Worm (Caenorhabditis elegans): ENCODE measurements around the gene ant-1.3.
A peak's percentile ranks its signal among the peaks of the same experiment; 100 is the strongest.
"Not testable (repeated sequence)": the region's sequence is repeated elsewhere in the genome, so short reads cannot be mapped to it uniquely, and the experiment has no call there.

ant-1.3 gene

DNA sequence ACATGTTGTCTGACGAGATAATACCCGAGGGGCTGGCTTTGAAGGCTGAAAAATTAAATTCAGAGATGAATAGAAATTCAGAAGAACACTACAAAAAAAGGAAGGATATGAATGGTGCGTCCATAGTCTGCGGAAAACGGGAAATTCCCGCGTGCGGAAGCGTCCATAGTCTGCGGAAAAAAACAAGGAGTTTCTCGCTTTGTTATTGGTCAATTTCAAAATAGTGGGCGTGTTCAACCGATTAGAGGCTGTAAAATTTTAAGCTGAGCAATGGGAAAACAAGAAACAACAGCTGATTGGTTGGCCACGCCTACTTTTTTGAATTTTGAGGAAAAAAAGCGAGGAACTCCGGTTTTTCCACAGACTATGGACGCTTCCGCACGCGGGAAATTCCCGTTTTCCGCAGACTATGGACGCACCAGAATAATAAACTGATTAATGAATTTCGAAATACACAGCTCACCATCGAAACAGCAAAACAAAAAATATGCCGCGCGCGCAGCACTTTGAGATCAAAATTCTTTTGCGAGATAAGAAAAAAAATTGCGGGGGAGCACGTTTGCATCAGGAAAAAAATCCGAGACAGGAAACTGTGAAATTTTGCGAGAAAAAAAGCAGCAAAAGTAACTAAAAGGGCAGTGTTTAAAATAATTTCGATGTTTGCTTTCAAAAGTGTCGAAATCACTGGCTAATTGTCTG lies 31.9 kb upstream of the ant-1.3 start, which contains the start of gene gln-6:
Gene gln-6, minus strand, starts transcription at position 51 of the 699 bp plus-strand sequence.
- peak in 1 of 2 experiments; percentile 8 for TF ChIP-seq efl-1 (optimal IDR thresholded peaks at IDR 0.05)
- not testable (repeated sequence) for TF ChIP-seq efl-1 (GFP tag; optimal IDR thresholded peaks at IDR 0.05 in 1 of 2)

ce11 chrIV:9739001-9739400 lies 29.9 kb upstream of the ant-1.3 start:
- TF ChIP-seq vab-15 (tag; optimal IDR thresholded peaks at IDR 0.05) (no peak), unc-30 (tag; optimal IDR thresholded peaks at IDR 0.05) (no peak), elt-2 (tag; optimal IDR thresholded peaks at IDR 0.05) (no peak), mab-9 (GFP tag; IDR thresholded peaks at IDR 0.05) (no peak), ceh-90 (tag; optimal IDR thresholded peaks at IDR 0.05) (no peak), nhr-11 (tag; optimal IDR thresholded peaks at IDR 0.05) (no peak), lir-3 (tag; optimal IDR thresholded peaks at IDR 0.05; ENCODE audit: poor library complexity) (no peak), C04F5.9 (tag; optimal IDR thresholded peaks at IDR 0.05) (no peak), nhr-71 (tag; optimal IDR thresholded peaks at IDR 0.05) (no peak), snpc-4 (tag; optimal IDR thresholded peaks at IDR 0.05) (no peak), xbp-1 (tag; optimal IDR thresholded peaks at IDR 0.05) (no peak), mdl-1 (tag; optimal IDR thresholded peaks at IDR 0.05) (no peak), nhr-90 (tag; optimal IDR thresholded peaks at IDR 0.05; ENCODE audit: poor library complexity) (no peak)

ce11 chrIV:9738194-9738593 lies 29.1 kb upstream of the ant-1.3 start, which contains the start of gene C28D4.10:
Gene C28D4.10 (plus strand): TSS chrIV:9738494.
- TF ChIP-seq fkh-8 (tag; optimal IDR thresholded peaks at IDR 0.05), result no peak
- TF ChIP-seq efl-1 (optimal IDR thresholded peaks at IDR 0.05), result no peak
- no peak for TF ChIP-seq efl-1 (GFP tag; optimal IDR thresholded peaks at IDR 0.05 in 1 of 2)
- TF ChIP-seq nhr-19 (GFP tag; conservative IDR thresholded peaks at IDR 0.05), result no peak
- no peak for TF ChIP-seq unc-98 (GFP tag; IDR thresholded peaks at IDR 0.05)
- no peak for TF ChIP-seq mep-1 (tag; optimal IDR thresholded peaks at IDR 0.05)

DNA sequence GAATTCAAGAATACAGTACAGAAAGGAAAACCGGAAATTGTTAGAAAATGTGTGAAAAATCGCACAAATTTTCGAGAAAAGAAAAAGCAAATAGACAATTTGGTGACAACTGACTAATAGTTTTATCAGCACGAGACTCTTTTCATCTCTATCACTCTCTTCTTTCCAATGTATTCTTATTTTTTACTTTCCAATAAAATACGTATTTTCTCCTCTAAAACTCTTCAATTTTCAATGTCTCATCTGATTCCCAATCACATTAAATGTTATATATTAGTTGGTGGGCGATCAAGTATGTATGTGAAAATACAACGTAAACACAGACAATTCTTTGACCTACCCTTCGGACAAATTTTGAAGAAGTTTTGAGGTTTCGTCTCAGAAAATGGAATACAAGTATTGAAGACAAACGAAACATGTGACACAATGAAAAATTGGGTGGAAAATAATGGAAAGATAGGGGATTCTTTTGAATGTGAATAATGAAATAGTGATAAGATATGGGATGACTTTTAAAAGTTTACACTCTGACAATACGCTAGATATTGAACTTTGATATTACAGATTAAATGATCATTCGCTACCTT lies 28.2 kb upstream of the ant-1.3 start, which contains the start of gene cka-1:
Gene cka-1, minus strand, starts transcription at position 418 of the 587 bp plus-strand sequence.
- TF ChIP-seq hpl-2 (GFP tag; optimal IDR thresholded peaks at IDR 0.05) (no peak), nhr-77 (tag; optimal IDR thresholded peaks at IDR 0.05) (no peak), irx-1 (tag; optimal IDR thresholded peaks at IDR 0.05) (no peak), ceh-8 (GFP tag; optimal IDR thresholded peaks at IDR 0.05) (no peak), nhr-47 (tag; optimal IDR thresholded peaks at IDR 0.05) (no peak), mep-1 (tag; optimal IDR thresholded peaks at IDR 0.05) (no peak), egl-27 (tag; optimal IDR thresholded peaks at IDR 0.05) (no peak), C34B4.2 (tag; optimal IDR thresholded peaks at IDR 0.05) (no peak), unc-30 (tag; optimal IDR thresholded peaks at IDR 0.05) (no peak), nhr-11 (tag; optimal IDR thresholded peaks at IDR 0.05) (no peak), nhr-20 (tag; optimal IDR thresholded peaks at IDR 0.05) (peak; percentile 63), lin-13 (GFP tag; optimal IDR thresholded peaks at IDR 0.05) (no peak), Y116A8C.19 (tag; optimal IDR thresholded peaks at IDR 0.05; ENCODE audit: borderline replicate concordance) (no peak), aha-1 (tag; optimal IDR thresholded peaks at IDR 0.05) (no peak), ceh-63 (GFP tag; optimal IDR thresholded peaks at IDR 0.05) (no peak), snpc-4 (tag; optimal IDR thresholded peaks at IDR 0.05) (no peak), lin-15B (tag; optimal IDR thresholded peaks at IDR 0.05) (no peak), blmp-1 (tag; optimal IDR thresholded peaks at IDR 0.05) (no peak), aly-2 (tag; optimal IDR thresholded peaks at IDR 0.05) (no peak), unc-130 (tag; optimal IDR thresholded peaks at IDR 0.05) (no peak), unc-98 (GFP tag; IDR thresholded peaks at IDR 0.05) (no peak), nhr-84 (tag; optimal IDR thresholded peaks at IDR 0.05) (no peak), unc-62 (GFP tag; optimal IDR thresholded peaks at IDR 0.05) (no peak), elt-2 (tag; optimal IDR thresholded peaks at IDR 0.05) (peak; percentile 52), elt-3 (tag; optimal IDR thresholded peaks at IDR 0.05) (peak in 1 of 6 experiments; percentile 48), fos-1 (tag; optimal IDR thresholded peaks at IDR 0.05) (no peak), nhr-71 (tag; optimal IDR thresholded peaks at IDR 0.05) (peak; percentile 63), nhr-85 (tag) (peak; percentile 48), lin-14 (GFP tag; optimal IDR thresholded peaks at IDR 0.05) (peak; percentile 71), pqm-1 (tag; optimal IDR thresholded peaks at IDR 0.05) (no peak), ceh-88 (GFP tag; IDR thresholded peaks at IDR 0.05) (no peak), ztf-11 (tag; optimal IDR thresholded peaks at IDR 0.05) (no peak), rnt-1 (tag; optimal IDR thresholded peaks at IDR 0.05) (no peak), vab-15 (tag; optimal IDR thresholded peaks at IDR 0.05) (peak; percentile 67)
